Worm (Caenorhabditis elegans) whole organism, mixed stage, embryonic: ENCODE measurements around the gene T22F3.11.

ENCODE experiments used
- bed-3 ChIP-seq: fragments of 200-800 bp; sonication (Bioruptor generic); optimal IDR thresholded peaks from 3 replicates; lab custom pipeline; 2018; ENCODE audit warnings: mild to moderate bottlenecking, missing genetic modification characterization, moderate library complexity, missing compliant biosample characterization
- ham-2 ChIP-seq: fragments of 200-800 bp; sonication (Bioruptor generic); optimal IDR thresholded peaks from 2 replicates; lab custom pipeline; 2018; ENCODE audit warnings: mild to moderate bottlenecking, missing genetic modification characterization, missing compliant biosample characterization
- nhr-76 ChIP-seq: sonication (generic microtip); optimal IDR thresholded peaks from 2 replicates; lab custom pipeline; 2017; ENCODE audit warnings: missing biosample characterization, missing genetic modification characterization

DNA sequence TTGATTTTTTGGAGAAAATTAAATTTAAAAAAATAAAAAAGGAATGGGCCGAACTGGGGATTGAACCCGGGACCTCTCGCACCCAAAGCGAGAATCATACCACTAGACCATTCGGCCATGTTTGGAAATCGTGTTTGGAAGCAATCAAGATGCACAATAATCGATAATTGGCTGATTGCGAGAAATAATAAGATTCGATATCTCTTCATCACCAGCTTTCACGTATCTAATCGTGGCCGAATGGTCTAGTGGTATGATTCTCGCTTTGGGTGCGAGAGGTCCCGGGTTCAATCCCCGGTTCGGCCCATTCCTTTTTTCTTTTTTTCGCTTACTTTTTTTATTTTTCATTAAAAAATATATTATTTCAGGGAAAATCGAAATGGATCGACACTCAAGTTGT lies 32.3 kb downstream of the T22F3.11 start:
- TF ChIP-seq nhr-76 (tag; lab: Kevin White, UChicago) (no peak), bed-3 (GFP tag; lab: Kevin White, UChicago) (no peak), ham-2 (GFP tag; lab: Kevin White, UChicago) (no peak)
